Worm (Caenorhabditis elegans) whole organism, young adult: ENCODE data around the gene snpc-1.3.

ENCODE experiments used
- F49E8.2 ChIP-seq: sonication (generic microtip); optimal IDR thresholded peaks from 3 replicates; lab custom pipeline; 2017; ENCODE audit warnings: missing genetic modification characterization, mild to moderate bottlenecking, missing compliant biosample characterization, antibody characterized with exemption, moderate library complexity; ENCODE audit not compliant: insufficient read depth
- ccch-3 ChIP-seq: fragments of 200-800 bp; sonication (Bioruptor generic); optimal IDR thresholded peaks from 2 replicates; lab custom pipeline; 2018; ENCODE audit warnings: mild to moderate bottlenecking, missing genetic modification characterization, missing compliant biosample characterization
- ceh-27 ChIP-seq: fragments of 200-800 bp; sonication (Bioruptor generic); optimal IDR thresholded peaks from 2 replicates; lab custom pipeline; 2018; ENCODE audit warnings: mild to moderate bottlenecking, missing genetic modification characterization, moderate library complexity, missing compliant biosample characterization
- gei-17 ChIP-seq: fragments of 200-800 bp; sonication (Bioruptor generic); optimal IDR thresholded peaks from 2 replicates; lab custom pipeline; 2018; ENCODE audit warnings: mild to moderate bottlenecking, missing genetic modification characterization, missing compliant biosample characterization
- nfya-2 ChIP-seq: fragments of 200-800 bp; sonication (Bioruptor generic); IDR thresholded peaks from 2 replicates; pipeline ENCODE4 v1.3.6; 2022; ENCODE audit warnings: missing genetic modification reagents, missing genetic modification characterization, missing compliant biosample characterization
- nfyb-1 ChIP-seq: fragments of 200-800 bp; sonication (Bioruptor generic); IDR thresholded peaks from 2 replicates; pipeline ENCODE4 v1.3.6; 2022; ENCODE audit warnings: missing genetic modification reagents, missing genetic modification characterization, missing compliant biosample characterization
- pha-4 ChIP-seq: fragments of 150-350 bp; sonication (generic microtip); optimal IDR thresholded peaks from 2 replicates; lab custom pipeline; 2014; ENCODE audit warnings: missing biosample characterization, missing genetic modification reagents, missing genetic modification characterization
- snpc-1.1 ChIP-seq: sonication (generic microtip); optimal IDR thresholded peaks from 2 replicates; lab custom pipeline; 2017; ENCODE audit warnings: missing genetic modification characterization, mild to moderate bottlenecking, missing compliant biosample characterization, antibody characterized with exemption, moderate library complexity, missing genotype, missing genetic modification reagents; ENCODE audit not compliant: insufficient read depth
- sptf-2 ChIP-seq: fragments of 200-800 bp; sonication (Bioruptor generic); optimal IDR thresholded peaks from 2 replicates; lab custom pipeline; 2018; ENCODE audit warnings: mild to moderate bottlenecking, missing genetic modification characterization, missing compliant biosample characterization
- tlf-1 ChIP-seq: fragments of 200-800 bp; sonication (Bioruptor generic); optimal IDR thresholded peaks from 2 replicates; lab custom pipeline; 2018; ENCODE audit warnings: mild to moderate bottlenecking, missing genetic modification characterization, missing compliant biosample characterization
- xnd-1 ChIP-seq: sonication (generic microtip); optimal IDR thresholded peaks from 2 replicates; lab custom pipeline; 2016; ENCODE audit warnings: missing genotype, missing genetic modification reagents, missing genetic modification characterization, missing compliant biosample characterization

DNA sequence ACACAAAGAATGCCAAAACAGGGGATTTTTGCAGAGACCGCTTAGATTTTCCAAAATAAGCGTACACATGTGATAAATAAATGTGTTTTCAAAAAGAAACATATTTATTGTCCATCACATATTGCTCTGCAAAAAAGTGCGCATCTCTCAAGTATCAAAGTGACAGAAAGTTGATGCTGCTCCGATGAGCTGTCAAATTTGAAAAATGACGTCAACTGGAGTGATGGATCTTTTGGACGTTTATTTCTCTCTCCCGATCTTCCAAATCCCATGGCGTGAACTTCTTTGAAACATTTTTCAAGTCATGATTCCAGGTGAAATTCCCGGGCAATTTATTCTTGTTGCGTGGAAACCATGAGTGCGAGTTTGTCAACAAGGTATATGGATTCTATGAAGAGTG, 30.0 kb downstream of the snpc-1.3 start:
- TF ChIP-seq F49E8.2 (tag; lab: Kevin White, UChicago) = no peak
- no peak for TF ChIP-seq sptf-2 (GFP tag; lab: Kevin White, UChicago)
- no peak for TF ChIP-seq gei-17 (GFP tag; lab: Kevin White, UChicago)
- no peak for TF ChIP-seq nfyb-1 (GFP tag; lab: Robert Waterston, UW)
- TF ChIP-seq nfya-2 (GFP tag; lab: Robert Waterston, UW) = no peak
- TF ChIP-seq snpc-1.1 (tag; lab: Kevin White, UChicago) = no peak
- TF ChIP-seq pha-4 (tag; lab: Kevin White, UChicago) = no peak
- no peak for TF ChIP-seq tlf-1 (GFP tag; lab: Kevin White, UChicago)
- TF ChIP-seq ceh-27 (GFP tag; lab: Kevin White, UChicago) = no peak
- no peak for TF ChIP-seq xnd-1 (tag; lab: Kevin White, UChicago)
- TF ChIP-seq ccch-3 (GFP tag; lab: Kevin White, UChicago) = no peak
